Fruit fly (Drosophila melanogaster) whole organism, embryonic: ENCODE results near the gene mRpL48.
A peak's percentile ranks its signal among the peaks of the same experiment; 100 is the strongest.

Source experiments
- Adf1 ChIP-seq: fragments of 200-800 bp; sonication (Bioruptor generic); IDR thresholded peaks from 2 replicates; pipeline ENCODE4 v1.3.6; 2022; ENCODE audit warnings: missing biosample characterization, missing genetic modification characterization
- Aef1 ChIP-seq: fragments of 200-800 bp; sonication (Bioruptor generic); IDR thresholded peaks from 3 replicates; pipeline ENCODE4 v1.3.6; 2022; ENCODE audit warnings: missing biosample characterization, missing genetic modification characterization
- Atf6 ChIP-seq: fragments of 200-800 bp; sonication (Bioruptor generic); IDR thresholded peaks from 2 replicates; pipeline ENCODE4 v1.3.6; 2022; ENCODE audit warnings: missing biosample characterization, missing genetic modification characterization
- BEAF-32 ChIP-seq: fragments of 200-800 bp; sonication (Bioruptor generic); optimal IDR thresholded peaks from 3 replicates; lab custom pipeline; 2017; ENCODE audit warnings: missing biosample characterization, missing genetic modification characterization, mild to moderate bottlenecking, moderate library complexity, missing genetic modification reagents
- CG10366 ChIP-seq: fragments of 200-800 bp; sonication (Bioruptor generic); IDR thresholded peaks from 2 replicates; pipeline ENCODE4 v1.3.6; 2022; ENCODE audit warnings: missing biosample characterization, missing genetic modification characterization
- CG11723 ChIP-seq: fragments of 200-800 bp; sonication (Bioruptor generic); optimal IDR thresholded peaks from 2 replicates; lab custom pipeline; 2017; ENCODE audit warnings: missing biosample characterization, mild to moderate bottlenecking, missing genetic modification characterization
- CG12071 ChIP-seq: fragments of 200-800 bp; sonication (Bioruptor generic); optimal IDR thresholded peaks from 3 replicates; lab custom pipeline; 2018; ENCODE audit warnings: missing biosample characterization, mild to moderate bottlenecking, missing genetic modification characterization
- CG12104 ChIP-seq: fragments of 200-800 bp; sonication (Bioruptor generic); optimal IDR thresholded peaks from 3 replicates; lab custom pipeline; 2016; ENCODE audit warnings: missing biosample characterization, missing genetic modification characterization
- CG1233 ChIP-seq: fragments of 200-800 bp; sonication (Bioruptor generic); optimal IDR thresholded peaks from 4 replicates; lab custom pipeline; 2018; ENCODE audit warnings: missing biosample characterization, mild to moderate bottlenecking, missing genetic modification characterization
- CG12942 ChIP-seq: fragments of 200-800 bp; sonication (Bioruptor generic); optimal IDR thresholded peaks from 3 replicates; lab custom pipeline; 2016; ENCODE audit warnings: missing biosample characterization, missing genetic modification characterization
- CG13296 ChIP-seq: fragments of 200-800 bp; sonication (Bioruptor generic); optimal IDR thresholded peaks from 3 replicates; lab custom pipeline; 2018; ENCODE audit warnings: missing biosample characterization, mild to moderate bottlenecking, missing genetic modification characterization
- CG13775 ChIP-seq: fragments of 200-800 bp; sonication (Bioruptor generic); optimal IDR thresholded peaks from 3 replicates; lab custom pipeline; 2017; ENCODE audit warnings: missing biosample characterization, mild to moderate bottlenecking, missing genetic modification characterization
- CG15269 ChIP-seq: fragments of 200-800 bp; sonication (Bioruptor generic); optimal IDR thresholded peaks from 2 replicates; lab custom pipeline; 2018; ENCODE audit warnings: missing biosample characterization, mild to moderate bottlenecking, missing genetic modification characterization, moderate library complexity
- CG16813 ChIP-seq: fragments of 200-800 bp; sonication (Bioruptor generic); IDR thresholded peaks from 3 replicates; pipeline ENCODE4 v1.3.6; 2022; ENCODE audit warnings: missing biosample characterization, missing genetic modification characterization; ENCODE audit not compliant: partially characterized antibody
- CG16863 ChIP-seq: fragments of 200-800 bp; sonication (Bioruptor generic); optimal IDR thresholded peaks from 3 replicates; lab custom pipeline; 2016; ENCODE audit warnings: missing biosample characterization, missing genetic modification characterization
- CG17912 ChIP-seq: fragments of 200-800 bp; sonication (Bioruptor generic); optimal IDR thresholded peaks from 2 replicates; lab custom pipeline; 2018; ENCODE audit warnings: missing biosample characterization, mild to moderate bottlenecking, missing genetic modification characterization
- CG1832 ChIP-seq: fragments of 200-800 bp; sonication (Bioruptor generic); optimal IDR thresholded peaks from 2 replicates; lab custom pipeline; 2017; ENCODE audit warnings: missing biosample characterization, mild to moderate bottlenecking, missing genetic modification characterization, inconsistent platforms
- CG18764 ChIP-seq: fragments of 200-800 bp; sonication (Bioruptor generic); optimal IDR thresholded peaks from 3 replicates; lab custom pipeline; 2016; ENCODE audit warnings: missing biosample characterization, missing genetic modification characterization
- CG2678 ChIP-seq: fragments of 200-800 bp; sonication (Bioruptor generic); optimal IDR thresholded peaks from 3 replicates; lab custom pipeline; 2019; ENCODE audit warnings: missing biosample characterization, mild to moderate bottlenecking, missing genetic modification characterization, moderate library complexity
- CG4360 ChIP-seq: fragments of 200-800 bp; sonication (Bioruptor generic); IDR thresholded peaks from 2 replicates; pipeline ENCODE4 v1.3.6; 2022; ENCODE audit warnings: missing biosample characterization, missing genetic modification characterization
- CG9727 ChIP-seq: fragments of 200-800 bp; sonication (Bioruptor generic); optimal IDR thresholded peaks from 3 replicates; lab custom pipeline; 2017; ENCODE audit warnings: missing biosample characterization, mild to moderate bottlenecking, missing genetic modification characterization
- CoRest ChIP-seq: fragments of 200-800 bp; sonication (Bioruptor generic); optimal IDR thresholded peaks from 3 replicates; lab custom pipeline; 2018; ENCODE audit warnings: missing biosample characterization, mild to moderate bottlenecking, missing genetic modification characterization, moderate library complexity
- H2.0 ChIP-seq: fragments of 200-800 bp; sonication (Bioruptor generic); IDR thresholded peaks from 2 replicates; pipeline ENCODE4 v1.3.6; 2022; ENCODE audit warnings: missing biosample characterization, missing genetic modification characterization
- Hand ChIP-seq: fragments of 200-800 bp; sonication (Bioruptor generic); optimal IDR thresholded peaks from 2 replicates; lab custom pipeline; 2017; ENCODE audit warnings: mild to moderate bottlenecking, missing biosample characterization, missing genetic modification reagents, missing genetic modification characterization
- Hey ChIP-seq: fragments of 200-800 bp; sonication (Bioruptor generic); optimal IDR thresholded peaks from 3 replicates; lab custom pipeline; 2018; ENCODE audit warnings: missing biosample characterization, mild to moderate bottlenecking, missing genetic modification characterization
- HmgD ChIP-seq: fragments of 200-800 bp; sonication (Bioruptor generic); optimal IDR thresholded peaks from 3 replicates; lab custom pipeline; 2016; ENCODE audit warnings: missing biosample characterization, missing genetic modification characterization
- Jarid2 ChIP-seq: fragments of 200-800 bp; sonication (Bioruptor generic); optimal IDR thresholded peaks from 3 replicates; lab custom pipeline; 2017; ENCODE audit warnings: mild to moderate bottlenecking, missing biosample characterization, missing genetic modification reagents, missing genetic modification characterization
- Kr ChIP-seq: fragments of 200-800 bp; sonication (Bioruptor generic); optimal IDR thresholded peaks from 2 replicates; lab custom pipeline; 2017; ENCODE audit warnings: missing biosample characterization, mild to moderate bottlenecking, missing genetic modification characterization
- Lhr ChIP-seq: fragments of 200-800 bp; sonication (Bioruptor generic); optimal IDR thresholded peaks from 3 replicates; lab custom pipeline; 2017; ENCODE audit warnings: mild to moderate bottlenecking, missing biosample characterization, missing genetic modification reagents, missing genetic modification characterization
- MBD-R2 ChIP-seq: fragments of 200-800 bp; sonication (Bioruptor generic); IDR thresholded peaks from 2 replicates; pipeline ENCODE4 v1.3.6; 2022; ENCODE audit warnings: missing biosample characterization, missing genetic modification characterization
- Optix ChIP-seq: fragments of 200-800 bp; sonication (Bioruptor generic); IDR thresholded peaks from 3 replicates; pipeline ENCODE4 v1.3.6; 2022; ENCODE audit warnings: missing biosample characterization, missing genetic modification characterization
- Sry-δ ChIP-seq: fragments of 200-800 bp; sonication (Bioruptor generic); optimal IDR thresholded peaks from 2 replicates; lab custom pipeline; 2016; ENCODE audit warnings: missing biosample characterization, missing genetic modification characterization
- Usf ChIP-seq: fragments of 200-800 bp; sonication (Bioruptor generic); optimal IDR thresholded peaks from 2 replicates; lab custom pipeline; 2017; ENCODE audit warnings: missing genotype, missing biosample characterization, missing genetic modification characterization
- bab2 ChIP-seq: fragments of 200-800 bp; sonication (Bioruptor generic); optimal IDR thresholded peaks from 2 replicates; lab custom pipeline; 2016; ENCODE audit warnings: missing biosample characterization, missing genetic modification characterization
- chinmo ChIP-seq: fragments of 200-800 bp; sonication (Bioruptor generic); IDR thresholded peaks from 4 replicates; pipeline ENCODE4 v1.3.6; 2022; ENCODE audit warnings: missing biosample characterization, missing genetic modification characterization; ENCODE audit not compliant: partially characterized antibody
- crol ChIP-seq: fragments of 200-800 bp; sonication (Bioruptor generic); IDR thresholded peaks from 2 replicates; pipeline ENCODE4 v1.3.6; 2022; ENCODE audit warnings: missing biosample characterization, missing genetic modification characterization
- dan ChIP-seq: fragments of 200-800 bp; sonication (Bioruptor generic); IDR thresholded peaks from 2 replicates; pipeline ENCODE4 v1.3.6; 2022; ENCODE audit warnings: missing biosample characterization, missing genetic modification characterization
- dati ChIP-seq: fragments of 200-800 bp; sonication (Bioruptor generic); IDR thresholded peaks from 2 replicates; pipeline ENCODE4 v1.3.6; 2022; ENCODE audit warnings: missing biosample characterization, missing genetic modification characterization
- dmrt11E ChIP-seq: fragments of 200-800 bp; sonication (Bioruptor generic); optimal IDR thresholded peaks from 3 replicates; lab custom pipeline; 2018; ENCODE audit warnings: missing biosample characterization, mild to moderate bottlenecking, missing genetic modification characterization, moderate library complexity
- gt ChIP-seq: fragments of 200-800 bp; sonication (Bioruptor generic); IDR thresholded peaks from 2 replicates; pipeline ENCODE4 v1.3.6; 2022; ENCODE audit warnings: missing biosample characterization, missing genetic modification characterization
- hth ChIP-seq: fragments of >200 bp; optimal IDR thresholded peaks from 2 replicates; lab custom pipeline; 2017; ENCODE audit warnings: inconsistent platforms
- kah ChIP-seq: fragments of 200-800 bp; sonication (Bioruptor generic); optimal IDR thresholded peaks from 2 replicates; lab custom pipeline; 2018; ENCODE audit warnings: missing biosample characterization, mild to moderate bottlenecking, missing genetic modification characterization
- lilli ChIP-seq: fragments of 200-800 bp; sonication (Bioruptor generic); optimal IDR thresholded peaks from 3 replicates; lab custom pipeline; 2016; ENCODE audit warnings: missing biosample characterization, missing genetic modification characterization
- row ChIP-seq: fragments of 200-800 bp; sonication (Bioruptor generic); IDR thresholded peaks from 3 replicates; pipeline ENCODE4 v1.3.6; 2022; ENCODE audit warnings: missing biosample characterization, missing genetic modification characterization
- sima ChIP-seq: fragments of 200-800 bp; sonication (Bioruptor generic); optimal IDR thresholded peaks from 2 replicates; lab custom pipeline; 2016; ENCODE audit warnings: missing biosample characterization, missing genetic modification characterization
- sisA ChIP-seq: fragments of 200-800 bp; sonication (Bioruptor generic); IDR thresholded peaks from 2 replicates; pipeline ENCODE4 v1.3.6; 2022; ENCODE audit warnings: missing biosample characterization, missing genetic modification characterization
- vnd ChIP-seq: fragments of 200-800 bp; sonication (Bioruptor generic); IDR thresholded peaks from 3 replicates; pipeline ENCODE4 v1.3.6; 2022; ENCODE audit warnings: missing biosample characterization, missing genetic modification characterization; ENCODE audit not compliant: partially characterized antibody
- wdn ChIP-seq: fragments of 200-800 bp; sonication (Bioruptor generic); IDR thresholded peaks from 2 replicates; pipeline ENCODE4 v1.3.6; 2022; ENCODE audit warnings: missing biosample characterization, missing genetic modification characterization
- z ChIP-seq: fragments of 200-800 bp; sonication (Bioruptor generic); IDR thresholded peaks from 3 replicates; pipeline ENCODE4 v1.3.6; 2022; ENCODE audit warnings: missing biosample characterization, missing genetic modification characterization
- zen2 ChIP-seq: fragments of 200-800 bp; sonication (Bioruptor generic); IDR thresholded peaks from 3 replicates; pipeline ENCODE4 v1.3.6; 2022; ENCODE audit warnings: missing biosample characterization, missing genetic modification characterization; ENCODE audit not compliant: partially characterized antibody

The mRpL48 gene

DNA sequence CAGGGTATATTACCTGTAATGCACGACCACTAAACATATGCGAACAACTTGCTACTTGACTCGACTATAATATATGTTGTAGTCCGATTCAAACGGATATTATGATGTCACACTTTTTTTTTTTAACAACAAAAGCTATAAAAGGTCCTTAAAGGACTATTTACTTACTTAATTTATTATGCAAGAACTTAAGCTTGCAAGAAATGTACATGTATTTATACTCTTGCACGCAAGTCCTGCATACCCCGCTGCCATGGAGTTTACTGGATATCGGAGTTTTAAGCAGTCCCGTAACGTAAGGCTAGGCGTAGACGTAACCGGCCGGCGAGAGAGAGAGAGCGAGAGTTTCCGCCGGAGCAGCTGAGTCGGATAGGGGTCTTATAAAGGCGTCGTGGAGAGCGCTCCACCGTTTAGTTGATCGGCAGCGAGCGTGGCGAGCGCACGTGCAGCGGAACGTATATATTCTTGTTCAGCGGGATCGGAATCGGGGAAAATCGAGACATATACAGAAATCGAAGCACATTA is 26.9 kb downstream of the mRpL48 start (continued):
- TF ChIP-seq BEAF-32 (GFP tag; lab: Kevin White, UChicago): no peak
- peak; percentile 72 for TF ChIP-seq wdn (GFP tag; lab: Robert Waterston, UW)
- peak; percentile 30 for TF ChIP-seq kah (GFP tag; lab: Kevin White, UChicago)
- TF ChIP-seq dmrt11E (tag; lab: Kevin White, UChicago): peak; percentile 84
- TF ChIP-seq HmgD (GFP tag; lab: Kevin White, UChicago): peak; percentile 19
- TF ChIP-seq dan (GFP tag; lab: Robert Waterston, UW): peak; percentile 78
- TF ChIP-seq dati (GFP tag; lab: Robert Waterston, UW): peak; percentile 69
- TF ChIP-seq sima (GFP tag; lab: Kevin White, UChicago): peak; percentile 36
- TF ChIP-seq Atf6 (GFP tag; lab: Robert Waterston, UW): peak; percentile 84
- TF ChIP-seq CG13775 (GFP tag; lab: Kevin White, UChicago): peak; percentile 84
- peak; percentile 85 for TF ChIP-seq H2.0 (GFP tag; lab: Robert Waterston, UW)
- TF ChIP-seq gt (GFP tag; lab: Robert Waterston, UW): peak; percentile 49; the same call in 1 of the 2 replicates
- TF ChIP-seq Sry-δ (GFP tag; lab: Kevin White, UChicago): peak; percentile 44
- peak; percentile 84 for TF ChIP-seq Aef1 (GFP tag; lab: Robert Waterston, UW)
- TF ChIP-seq CG12071: peak; percentile 65
- peak; percentile 92 for TF ChIP-seq lilli
- TF ChIP-seq CG12104 (GFP tag; lab: Kevin White, UChicago): peak; percentile 61
- TF ChIP-seq crol (GFP tag; lab: Robert Waterston, UW): 0 out of 2 replicates have a peak, but pooled peaks have one; percentile 23
- no peak for TF ChIP-seq z
- no peak for TF ChIP-seq CG17912 (GFP tag; lab: Kevin White, UChicago)
- peak; percentile 88 for TF ChIP-seq CG9727 (GFP tag; lab: Kevin White, UChicago)
- peak; percentile 68 for TF ChIP-seq Usf (GFP tag; lab: Kevin White, UChicago)
- TF ChIP-seq Hey (tag; lab: Kevin White, UChicago): no peak
- TF ChIP-seq sisA: peak; percentile 91
- TF ChIP-seq bab2 (GFP tag; lab: Kevin White, UChicago): peak; percentile 91
- TF ChIP-seq CG4360: no peak; the same call in 1 of the 2 replicates
- peak; percentile 88 for TF ChIP-seq CG10366
- peak; percentile 92 for TF ChIP-seq CG16863 (GFP tag; lab: Kevin White, UChicago)
- peak; percentile 93 for TF ChIP-seq row (GFP tag; lab: Robert Waterston, UW)
- TF ChIP-seq CG18764 (GFP tag; lab: Kevin White, UChicago): peak; percentile 86
- TF ChIP-seq zen2: no peak; the same call in 2 of the 3 replicates
- peak; percentile 84 for TF ChIP-seq CG15269 (tag; lab: Kevin White, UChicago)
- TF ChIP-seq Adf1: peak; percentile 35; the same call in 1 of the 2 replicates
- TF ChIP-seq Kr (GFP tag; lab: Kevin White, UChicago): no peak
- TF ChIP-seq CG2678: peak; percentile 88
- peak; percentile 43; the same call in 1 of the 2 replicates for TF ChIP-seq MBD-R2 (GFP tag; lab: Robert Waterston, UW)
- TF ChIP-seq chinmo (GFP tag; lab: Robert Waterston, UW): peak; percentile 85; the same call in 3 of the 4 replicates
- TF ChIP-seq Jarid2 (GFP tag; lab: Kevin White, UChicago): peak; percentile 96
- no peak for TF ChIP-seq CG16813 (GFP tag; lab: Robert Waterston, UW)
- TF ChIP-seq CG13296 (GFP tag; lab: Kevin White, UChicago): peak; percentile 36
- peak; percentile 92 for TF ChIP-seq CG12942
- TF ChIP-seq Optix: peak; percentile 80; the same call in 2 of the 3 replicates
- TF ChIP-seq vnd (GFP tag; lab: Robert Waterston, UW): no peak
- TF ChIP-seq CG1233 (GFP tag; lab: Kevin White, UChicago): peak; percentile 77
- TF ChIP-seq Hand (GFP tag; lab: Kevin White, UChicago): peak; percentile 14
- no peak for TF ChIP-seq hth (lab: Kevin White, UChicago)
- TF ChIP-seq CoRest: peak; percentile 87
- TF ChIP-seq Lhr: peak; percentile 49
- TF ChIP-seq CG11723: peak; percentile 60
- no peak for TF ChIP-seq CG1832 (GFP tag; lab: Kevin White, UChicago)
